Worm (Caenorhabditis elegans) whole organism, midembryonic: ENCODE data around the gene sftb-1.
A peak's percentile ranks its signal among the peaks of the same experiment; 100 is the strongest.

ENCODE experiments used
- T22C8.4 ChIP-seq: fragments of 200-800 bp; sonication (Bioruptor generic); IDR thresholded peaks from 2 replicates; pipeline ENCODE4 v1.3.6; 2022; ENCODE audit warnings: missing genetic modification characterization, missing compliant biosample characterization
- cog-1 ChIP-seq: sonication (generic microtip); optimal IDR thresholded peaks from 2 replicates; lab custom pipeline; 2016; ENCODE audit warnings: missing genetic modification characterization, missing compliant biosample characterization
- flt-1 ChIP-seq: fragments of 200-800 bp; sonication (Bioruptor generic); IDR thresholded peaks from 2 replicates; pipeline ENCODE4 v1.3.6; 2022; ENCODE audit warnings: missing genetic modification characterization, missing compliant biosample characterization
- klf-2 ChIP-seq: fragments of 200-800 bp; sonication (Bioruptor generic); conservative IDR thresholded peaks from 2 replicates; pipeline ENCODE4 v1.3.6; 2022; ENCODE audit warnings: missing genetic modification reagents, missing genetic modification characterization, missing compliant biosample characterization
- med-1 ChIP-seq: sonication (generic microtip); optimal IDR thresholded peaks from 2 replicates; lab custom pipeline; 2017; ENCODE audit warnings: missing genetic modification characterization, mild to moderate bottlenecking, missing compliant biosample characterization, antibody characterized with exemption, missing genetic modification reagents; ENCODE audit not compliant: insufficient read depth
- ref-1 ChIP-seq: fragments of 200-800 bp; sonication (Bioruptor generic); conservative IDR thresholded peaks from 2 replicates; pipeline ENCODE4 v1.3.6; 2022; ENCODE audit warnings: missing genetic modification reagents, missing genetic modification characterization, missing compliant biosample characterization
- tab-1 ChIP-seq: fragments of 200-800 bp; sonication (Bioruptor generic); IDR thresholded peaks from 2 replicates; pipeline ENCODE4 v1.3.6; 2022; ENCODE audit warnings: missing genetic modification characterization, missing compliant biosample characterization
- ztf-23 ChIP-seq: fragments of 200-800 bp; sonication (Bioruptor generic); IDR thresholded peaks from 2 replicates; pipeline ENCODE4 v1.3.6; 2022; ENCODE audit warnings: missing genetic modification reagents, missing genetic modification characterization, missing compliant biosample characterization
- ztf-29 ChIP-seq: fragments of 200-800 bp; sonication (Bioruptor generic); IDR thresholded peaks from 2 replicates; pipeline ENCODE4 v1.3.6; 2022; ENCODE audit warnings: missing genetic modification reagents, missing genetic modification characterization, missing compliant biosample characterization

sftb-1 gene

DNA sequence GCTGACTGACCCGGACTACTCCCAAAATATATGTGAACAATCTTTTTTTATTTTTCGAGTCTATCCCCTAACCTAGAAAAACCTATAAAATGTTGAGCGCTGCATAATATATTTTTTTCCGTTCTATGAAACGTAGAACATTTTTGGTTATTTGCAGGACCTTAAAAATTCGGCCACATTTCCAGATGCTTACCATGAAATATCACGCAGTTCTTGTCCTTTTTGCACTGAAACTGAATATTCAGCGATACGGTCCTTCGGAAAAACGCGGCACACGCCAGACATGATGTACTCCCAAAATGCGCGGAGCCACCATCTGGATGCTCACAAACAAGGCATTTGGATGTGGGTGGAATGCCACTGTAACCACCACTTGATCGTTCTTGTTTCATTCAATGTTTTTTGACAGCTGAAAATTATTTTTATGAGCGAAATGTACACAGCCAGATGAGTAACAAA lies 36.2 kb downstream of the sftb-1 start, which contains the start of gene nhr-20:
Gene nhr-20 (minus strand): TSS at position 409 of the 459 bp plus-strand sequence.
- TF ChIP-seq flt-1 (GFP tag; lab: Robert Waterston, UW) (no peak), ref-1 (GFP tag; lab: Robert Waterston, UW) (no peak), T22C8.4 (GFP tag; lab: Robert Waterston, UW) (no peak), ztf-29 (no peak), ztf-23 (no peak), med-1 (GFP tag; lab: Kevin White, UChicago) (no peak), cog-1 (tag; lab: Kevin White, UChicago) (no peak), klf-2 (GFP tag; lab: Robert Waterston, UW) (no peak), tab-1 (no peak)

DNA sequence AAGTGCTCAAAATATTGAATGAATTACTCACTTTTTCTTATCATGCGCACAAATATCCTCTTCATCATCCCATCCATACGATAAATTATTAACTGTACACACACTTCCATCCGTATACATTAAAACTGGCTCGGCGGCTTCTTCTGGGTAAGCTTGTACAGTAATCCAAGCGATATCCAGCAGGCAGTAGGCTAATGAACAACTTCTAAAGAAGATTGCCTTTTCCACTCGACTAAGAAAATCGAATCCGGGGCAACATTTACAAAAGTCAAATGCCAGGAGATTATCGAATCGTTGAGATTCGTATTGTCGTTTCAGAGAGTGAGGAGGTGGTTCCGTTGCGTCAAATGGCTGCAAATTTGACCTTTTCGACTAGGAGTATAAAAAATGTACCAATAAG lies 37.7 kb downstream of the sftb-1 start:
- TF ChIP-seq cog-1 (tag; lab: Kevin White, UChicago) (no peak), T22C8.4 (GFP tag; lab: Robert Waterston, UW) (no peak), med-1 (GFP tag; lab: Kevin White, UChicago) (no peak), klf-2 (GFP tag; lab: Robert Waterston, UW) (no peak), ref-1 (GFP tag; lab: Robert Waterston, UW) (no peak), flt-1 (GFP tag; lab: Robert Waterston, UW) (no peak), ztf-23 (no peak)

ce11 chrIII:4230092-4230491 lies 39.0 kb downstream of the sftb-1 start:
- TF ChIP-seq T22C8.4 (GFP tag; lab: Robert Waterston, UW) (no peak), flt-1 (GFP tag; lab: Robert Waterston, UW) (no peak), tab-1 (no peak), med-1 (GFP tag; lab: Kevin White, UChicago) (no peak), ztf-29 (no peak), cog-1 (tag; lab: Kevin White, UChicago) (no peak), klf-2 (GFP tag; lab: Robert Waterston, UW) (no peak)

- TF ChIP-seq ztf-29 (no peak), tab-1 (no peak), ztf-23 (no peak), klf-2 (GFP tag; lab: Robert Waterston, UW) (no peak), T22C8.4 (GFP tag; lab: Robert Waterston, UW) (no peak), ref-1 (GFP tag; lab: Robert Waterston, UW) (no peak), flt-1 (GFP tag; lab: Robert Waterston, UW) (no peak), cog-1 (tag; lab: Kevin White, UChicago) (no peak), med-1 (GFP tag; lab: Kevin White, UChicago) (no peak)
Observed at ce11 chrIII:4228841-4229240, 40.2 kb downstream of the sftb-1 start, which contains the start of gene F43C1.5. F43C1.5 (plus strand) TSS chrIII:4229141.

- TF ChIP-seq T22C8.4 (GFP tag; lab: Robert Waterston, UW) (no peak), tab-1 (no peak), cog-1 (tag; lab: Kevin White, UChicago) (no peak), flt-1 (GFP tag; lab: Robert Waterston, UW) (no peak), ztf-29 (no peak), ztf-23 (no peak), ref-1 (GFP tag; lab: Robert Waterston, UW) (no peak), klf-2 (GFP tag; lab: Robert Waterston, UW) (no peak), med-1 (GFP tag; lab: Kevin White, UChicago) (no peak)
Observed at ce11 chrIII:4228008-4228407, 41.1 kb downstream of the sftb-1 start, which contains the start of gene mpk-1. mpk-1 (minus strand) TSS chrIII:4228108.

DNA sequence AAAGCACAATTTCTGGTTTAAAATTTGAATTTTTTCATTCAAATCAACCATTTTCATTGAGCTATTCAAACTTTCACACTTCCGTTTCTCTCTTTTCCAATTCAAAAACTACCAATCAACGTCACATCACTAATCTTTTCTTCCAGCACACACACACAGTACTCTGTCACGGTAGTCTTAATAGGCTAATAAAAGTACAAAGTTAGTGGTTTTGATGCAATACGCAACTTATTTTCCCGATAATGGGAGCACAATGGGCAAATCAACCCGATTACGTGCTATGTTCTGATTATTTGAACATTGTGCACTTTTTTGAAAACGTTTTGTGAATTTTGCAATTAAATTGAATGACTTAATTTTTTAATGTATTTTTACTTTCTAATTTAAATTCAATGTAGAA lies 41.7 kb downstream of the sftb-1 start:
- no peak for TF ChIP-seq ztf-23
- no peak for TF ChIP-seq med-1 (GFP tag; lab: Kevin White, UChicago)
- TF ChIP-seq flt-1 (GFP tag; lab: Robert Waterston, UW), result no peak
- no peak for TF ChIP-seq tab-1
- no peak for TF ChIP-seq ztf-29
- TF ChIP-seq T22C8.4 (GFP tag; lab: Robert Waterston, UW), result no peak
- TF ChIP-seq klf-2 (GFP tag; lab: Robert Waterston, UW), result no peak
- no peak for TF ChIP-seq ref-1 (GFP tag; lab: Robert Waterston, UW)
- TF ChIP-seq cog-1 (tag; lab: Kevin White, UChicago), result no peak

ce11 chrIII:4224722-4225121 lies 44.3 kb downstream of the sftb-1 start:
- TF ChIP-seq med-1 (GFP tag; lab: Kevin White, UChicago), result no peak
- TF ChIP-seq tab-1, result no peak
- TF ChIP-seq cog-1 (tag; lab: Kevin White, UChicago), result no peak
- no peak for TF ChIP-seq flt-1 (GFP tag; lab: Robert Waterston, UW)
- no peak for TF ChIP-seq ztf-29
- TF ChIP-seq ztf-23, result no peak
- no peak for TF ChIP-seq T22C8.4 (GFP tag; lab: Robert Waterston, UW)
- TF ChIP-seq ref-1 (GFP tag; lab: Robert Waterston, UW), result no peak
- no peak for TF ChIP-seq klf-2 (GFP tag; lab: Robert Waterston, UW)

ce11 chrIII:4223668-4224127 lies 45.4 kb downstream of the sftb-1 start:
- TF ChIP-seq ztf-23, result no peak
- peak; percentile 56 for TF ChIP-seq cog-1 (tag; lab: Kevin White, UChicago)
- TF ChIP-seq ztf-29, result peak; percentile 39; the same call in 1 of the 2 replicates

ce11 chrIII:4221527-4221926 lies 47.5 kb downstream of the sftb-1 start:
- TF ChIP-seq cog-1 (tag; lab: Kevin White, UChicago) (no peak), ref-1 (GFP tag; lab: Robert Waterston, UW) (no peak), T22C8.4 (GFP tag; lab: Robert Waterston, UW) (no peak)

- TF ChIP-seq ztf-23, result no peak
- TF ChIP-seq tab-1, result no peak
- no peak for TF ChIP-seq ztf-29
- no peak for TF ChIP-seq T22C8.4 (GFP tag; lab: Robert Waterston, UW)
- TF ChIP-seq flt-1 (GFP tag; lab: Robert Waterston, UW), result no peak
- no peak for TF ChIP-seq med-1 (GFP tag; lab: Kevin White, UChicago)
- TF ChIP-seq cog-1 (tag; lab: Kevin White, UChicago), result no peak
- no peak for TF ChIP-seq klf-2 (GFP tag; lab: Robert Waterston, UW)
- no peak for TF ChIP-seq ref-1 (GFP tag; lab: Robert Waterston, UW)
Observed at ce11 chrIII:4220864-4221263, 48.2 kb downstream of the sftb-1 start.
